Fruit fly (Drosophila melanogaster) whole organism, wandering third instar larva: ENCODE measurements around the gene Pxd.
A peak's percentile ranks its signal among the peaks of the same experiment; 100 is the strongest.

Source experiments
- Abd-B ChIP-seq: fragments of >200 bp; optimal IDR thresholded peaks from 2 replicates; lab custom pipeline; 2017; ENCODE audit warnings: missing biosample characterization, missing genetic modification characterization
- CG32264 ChIP-seq: fragments of 200-800 bp; sonication (Bioruptor generic); optimal IDR thresholded peaks from 2 replicates; lab custom pipeline; 2016; ENCODE audit warnings: missing biosample characterization, missing genetic modification characterization
- CG9705 ChIP-seq: fragments of 200-800 bp; sonication (Bioruptor generic); optimal IDR thresholded peaks from 2 replicates; lab custom pipeline; 2018; ENCODE audit warnings: missing biosample characterization, mild to moderate bottlenecking, missing genetic modification characterization
- CrebA ChIP-seq: fragments of 200-800 bp; sonication (Bioruptor generic); optimal IDR thresholded peaks from 2 replicates; lab custom pipeline; 2016; ENCODE audit warnings: missing biosample characterization, mild to moderate bottlenecking, missing genetic modification characterization, borderline replicate concordance
- Dfd ChIP-seq: fragments of >200 bp; optimal IDR thresholded peaks from 2 replicates; lab custom pipeline; 2017; ENCODE audit warnings: missing biosample characterization, missing genetic modification characterization
- Dif ChIP-seq: fragments of 200-275, 200-300 bp; sonication (Bioruptor generic); optimal IDR thresholded peaks from 2 replicates; lab custom pipeline; 2018; ENCODE audit warnings: missing biosample characterization, missing genetic modification characterization; ENCODE audit not compliant: partially characterized antibody
- GATAd ChIP-seq: sonication (Bioruptor generic); optimal IDR thresholded peaks from 2 replicates; lab custom pipeline; 2016; ENCODE audit warnings: missing biosample characterization, missing genetic modification characterization
- HLH106 ChIP-seq: fragments of 200-800 bp; optimal IDR thresholded peaks from 3 replicates; lab custom pipeline; 2019; ENCODE audit warnings: missing biosample characterization, mild to moderate bottlenecking, missing genetic modification characterization, moderate library complexity
- Hnf4 ChIP-seq: fragments of 200-800 bp; sonication (Bioruptor generic); optimal IDR thresholded peaks from 2 replicates; lab custom pipeline; 2016; ENCODE audit warnings: missing biosample characterization, mild to moderate bottlenecking, missing genetic modification characterization
- Hr78 ChIP-seq: fragments of >200 bp; optimal IDR thresholded peaks from 2 replicates; lab custom pipeline; 2017; ENCODE audit warnings: missing biosample characterization, missing genetic modification characterization
- Hr83 ChIP-seq: fragments of 200-300 bp; sonication (Bioruptor generic); optimal IDR thresholded peaks from 2 replicates; lab custom pipeline; 2016; ENCODE audit warnings: missing biosample characterization, mild to moderate bottlenecking, missing genetic modification characterization, moderate library complexity; ENCODE audit not compliant: poor library complexity, severe bottlenecking
- Jra ChIP-seq: sonication (Bioruptor generic); optimal IDR thresholded peaks from 2 replicates; lab custom pipeline; 2016; ENCODE audit warnings: missing biosample characterization, missing genetic modification characterization
- Mio ChIP-seq: sonication (Bioruptor generic); optimal IDR thresholded peaks from 2 replicates; lab custom pipeline; 2016; ENCODE audit warnings: missing biosample characterization, missing genetic modification characterization
- Myc ChIP-seq: fragments of >200 bp; optimal IDR thresholded peaks from 2 replicates; lab custom pipeline; 2017
- N ChIP-seq: fragments of >200 bp; optimal IDR thresholded peaks from 2 replicates; lab custom pipeline; 2018; ENCODE audit warnings: missing biosample characterization, missing external identifiers, missing genetic modification characterization
- OdsH ChIP-seq: fragments of 200-800 bp; sonication (Bioruptor generic); optimal IDR thresholded peaks from 2 replicates; lab custom pipeline; 2016; ENCODE audit warnings: missing biosample characterization, mild to moderate bottlenecking, missing genetic modification characterization
- Rel ChIP-seq, 2 experiments: fragments of 200-800 bp; sonication (Bioruptor generic) in 1 of 2; optimal IDR thresholded peaks; 2 replicates in 1 of 2; 3 replicates in 1 of 2; lab custom pipeline; 2016 to 2019; ENCODE audit warnings: mild to moderate bottlenecking in 2 of 2, missing biosample characterization in 2 of 2, missing genetic modification characterization in 2 of 2, moderate library complexity in 1 of 2
- Sp1 ChIP-seq: fragments of 200-800 bp; sonication (Bioruptor generic); optimal IDR thresholded peaks from 3 replicates; lab custom pipeline; 2019; ENCODE audit warnings: missing biosample characterization, mild to moderate bottlenecking, missing genetic modification characterization, moderate library complexity
- Vsx2 ChIP-seq: fragments of 200-300, 225-300 bp; sonication (Bioruptor generic); optimal IDR thresholded peaks from 2 replicates; lab custom pipeline; 2018; ENCODE audit warnings: missing biosample characterization, missing genetic modification characterization; ENCODE audit not compliant: partially characterized antibody
- br ChIP-seq: fragments of 200-800 bp; sonication (Bioruptor generic); optimal IDR thresholded peaks from 2 replicates; lab custom pipeline; 2016; ENCODE audit warnings: missing biosample characterization, missing genetic modification characterization
- brk ChIP-seq: fragments of 200-800 bp; sonication (Bioruptor generic); optimal IDR thresholded peaks from 2 replicates; lab custom pipeline; 2016; ENCODE audit warnings: missing biosample characterization, mild to moderate bottlenecking, missing genetic modification characterization
- dl ChIP-seq, 2 experiments: fragments of 175-275, 200-275 bp in 1 of 2; fragments of 200-275 bp in 1 of 2; sonication (Bioruptor generic); optimal IDR thresholded peaks; lab custom pipeline; 2018; ENCODE audit warnings: mild to moderate bottlenecking in 2 of 2, missing biosample characterization in 2 of 2, missing genetic modification characterization in 2 of 2, moderate library complexity in 2 of 2; ENCODE audit not compliant: partially characterized antibody in 2 of 2, insufficient read depth in 1 of 2
- dmrt93B ChIP-seq: fragments of 200-800 bp; sonication (Bioruptor generic); optimal IDR thresholded peaks from 2 replicates; lab custom pipeline; 2018; ENCODE audit warnings: missing biosample characterization, mild to moderate bottlenecking, missing genetic modification characterization
- dsf ChIP-seq: sonication (Bioruptor generic); optimal IDR thresholded peaks from 2 replicates; lab custom pipeline; 2016; ENCODE audit warnings: missing biosample characterization, missing genetic modification characterization, borderline replicate concordance
- ey ChIP-seq: fragments of 200-800 bp; sonication (Bioruptor generic); optimal IDR thresholded peaks from 2 replicates; lab custom pipeline; 2016; ENCODE audit warnings: missing biosample characterization, missing genetic modification characterization
- foxo ChIP-seq, 2 experiments: fragments of 200-800 bp; sonication (Bioruptor generic); optimal IDR thresholded peaks; 2 replicates in 1 of 2; 3 replicates in 1 of 2; lab custom pipeline; 2016 to 2017; ENCODE audit warnings: missing biosample characterization in 2 of 2, missing genetic modification characterization in 2 of 2
- fru ChIP-seq: fragments of 200-800 bp; sonication (Bioruptor generic); optimal IDR thresholded peaks from 3 replicates; lab custom pipeline; 2016; ENCODE audit warnings: missing biosample characterization, mild to moderate bottlenecking, missing genetic modification characterization
- h ChIP-seq: fragments of 200-800 bp; sonication (Bioruptor generic); optimal IDR thresholded peaks from 3 replicates; lab custom pipeline; 2016; ENCODE audit warnings: missing biosample characterization, mild to moderate bottlenecking, missing genetic modification characterization
- jim ChIP-seq: fragments of 175-275, 200-325 bp; sonication (Bioruptor generic); optimal IDR thresholded peaks from 2 replicates; lab custom pipeline; 2016; ENCODE audit warnings: missing biosample characterization, mild to moderate bottlenecking, missing genetic modification characterization
- lola ChIP-seq: fragments of >200 bp; optimal IDR thresholded peaks from 2 replicates; lab custom pipeline; 2017; ENCODE audit warnings: missing biosample characterization, missing genetic modification characterization
- pan ChIP-seq: fragments of >200 bp; optimal IDR thresholded peaks from 2 replicates; lab custom pipeline; 2017
- psq ChIP-seq: fragments of 200-800 bp; sonication (Bioruptor generic); optimal IDR thresholded peaks from 3 replicates; lab custom pipeline; 2017; ENCODE audit warnings: missing biosample characterization, mild to moderate bottlenecking, missing genetic modification characterization, moderate library complexity
- rgr ChIP-seq: fragments of 200-800 bp; sonication (Bioruptor generic); optimal IDR thresholded peaks from 3 replicates; lab custom pipeline; 2016; ENCODE audit warnings: missing biosample characterization, mild to moderate bottlenecking, missing genetic modification characterization
- sage ChIP-seq: fragments of 200-800 bp; sonication (Bioruptor generic); optimal IDR thresholded peaks from 2 replicates; lab custom pipeline; 2016; ENCODE audit warnings: missing biosample characterization, mild to moderate bottlenecking, missing genetic modification characterization
- sv ChIP-seq: fragments of 200-800 bp; sonication (Bioruptor generic); optimal IDR thresholded peaks from 3 replicates; lab custom pipeline; 2016; ENCODE audit warnings: missing biosample characterization, missing genetic modification characterization
- tai ChIP-seq: sonication (Bioruptor generic); optimal IDR thresholded peaks from 2 replicates; lab custom pipeline; 2016; ENCODE audit warnings: missing biosample characterization, missing genetic modification characterization
- usp ChIP-seq: fragments of >200 bp; optimal IDR thresholded peaks from 2 replicates; lab custom pipeline; 2017; ENCODE audit warnings: missing biosample characterization, missing genetic modification characterization
- woc ChIP-seq: sonication (Bioruptor generic); optimal IDR thresholded peaks from 2 replicates; lab custom pipeline; 2016; ENCODE audit warnings: missing biosample characterization, mild to moderate bottlenecking, missing genetic modification characterization

Pxd gene

dm6 chr3R:16982108-16982707 lies 32.2 kb upstream of the Pxd start, which contains the start of gene AhcyL2:
TSS of gene AhcyL2 (minus strand) at chr3R:16982158.
- TF ChIP-seq Dif (GFP tag; lab: Kevin White, UChicago) = no peak
- TF ChIP-seq CG9705 (GFP tag; lab: Kevin White, UChicago) = no peak
- TF ChIP-seq tai (GFP tag; lab: Kevin White, UChicago) = no peak
- TF ChIP-seq Hr78 (GFP tag; lab: Kevin White, UChicago) = no peak
- no peak for TF ChIP-seq N (GFP tag; lab: Kevin White, UChicago)
- TF ChIP-seq Sp1 (GFP tag; lab: Kevin White, UChicago) = peak; percentile 45
- peak in 1 of 2 experiments; percentile 45 for TF ChIP-seq dl (GFP tag; optimal IDR thresholded peaks at IDR 0.05; lab: Kevin White, UChicago; ENCODE audit: insufficient read depth in 1 of 2, partially characterized antibody in 2 of 2)
- TF ChIP-seq foxo (GFP tag; optimal IDR thresholded peaks at IDR 0.05; lab: Kevin White, UChicago) = peak in 1 of 2 experiments; percentile 15
- no peak for TF ChIP-seq Abd-B
- TF ChIP-seq Vsx2 = no peak
- TF ChIP-seq Hnf4 (GFP tag; lab: Kevin White, UChicago) = no peak
- no peak for TF ChIP-seq GATAd (GFP tag; lab: Kevin White, UChicago)
- peak; percentile 8 for TF ChIP-seq Hr83 (GFP tag; lab: Kevin White, UChicago)
- no peak for TF ChIP-seq pan (lab: Kevin White, UChicago)
- no peak for TF ChIP-seq OdsH (GFP tag; lab: Kevin White, UChicago)
- TF ChIP-seq br (GFP tag; lab: Kevin White, UChicago) = peak; percentile 11
- TF ChIP-seq woc (GFP tag; lab: Kevin White, UChicago) = no peak
- no peak for TF ChIP-seq usp (GFP tag; lab: Kevin White, UChicago)
- no peak for TF ChIP-seq sage (GFP tag; lab: Kevin White, UChicago)
- peak; percentile 82 for TF ChIP-seq h (GFP tag; lab: Kevin White, UChicago)
- TF ChIP-seq Rel (GFP tag; optimal IDR thresholded peaks at IDR 0.05; lab: Kevin White, UChicago) = no peak
- TF ChIP-seq Rel (tag; optimal IDR thresholded peaks at IDR 0.05; lab: Kevin White, UChicago) = peak; percentile 84
- TF ChIP-seq fru (GFP tag; lab: Kevin White, UChicago) = no peak
- TF ChIP-seq ey (GFP tag; lab: Kevin White, UChicago) = no peak
- TF ChIP-seq HLH106 (tag; lab: Kevin White, UChicago) = no peak
- peak; percentile 10 for TF ChIP-seq psq
- no peak for TF ChIP-seq dmrt93B
- TF ChIP-seq CrebA (GFP tag; lab: Kevin White, UChicago) = no peak
- no peak for TF ChIP-seq CG32264 (GFP tag; lab: Kevin White, UChicago)
- TF ChIP-seq dsf (GFP tag; lab: Kevin White, UChicago) = no peak
- no peak for TF ChIP-seq Dfd (GFP tag; lab: Kevin White, UChicago)
- TF ChIP-seq Jra (GFP tag; lab: Kevin White, UChicago) = peak; percentile 19
- no peak for TF ChIP-seq jim (GFP tag; lab: Kevin White, UChicago)
- peak; percentile 79 for TF ChIP-seq brk (GFP tag; lab: Kevin White, UChicago)
- no peak for TF ChIP-seq rgr (GFP tag; lab: Kevin White, UChicago)
- TF ChIP-seq sv (GFP tag; lab: Kevin White, UChicago) = no peak
- TF ChIP-seq lola (GFP tag; lab: Kevin White, UChicago) = no peak
- TF ChIP-seq Mio (GFP tag; lab: Kevin White, UChicago) = no peak
- no peak for TF ChIP-seq Myc (lab: Kevin White, UChicago)
- TF ChIP-seq, all 38 proteins: peak for 10

DNA sequence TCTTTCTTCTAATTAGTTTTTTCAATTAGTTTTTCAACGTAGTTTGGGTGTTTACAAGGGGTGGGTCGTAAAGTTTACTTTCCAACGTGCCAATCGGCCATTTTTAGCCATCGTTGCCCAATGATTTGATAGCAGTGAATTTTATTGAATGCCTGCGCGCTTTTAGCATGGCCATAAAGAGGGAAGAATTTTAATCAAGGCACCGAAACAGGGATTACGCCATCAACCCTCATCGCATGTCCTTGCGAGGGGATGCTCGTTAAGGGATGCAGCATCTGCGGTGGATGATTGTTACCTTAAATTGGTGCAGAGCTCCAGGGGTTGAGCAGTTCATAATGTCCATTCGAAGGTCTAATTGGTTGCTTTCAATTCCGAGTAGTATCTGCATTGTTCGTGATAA lies 31.4 kb upstream of the Pxd start:
- TF ChIP-seq br (GFP tag; lab: Kevin White, UChicago) (no peak), Hr78 (GFP tag; lab: Kevin White, UChicago) (no peak), Dfd (GFP tag; lab: Kevin White, UChicago) (no peak), foxo (GFP tag; optimal IDR thresholded peaks at IDR 0.05; lab: Kevin White, UChicago) (no peak), pan (lab: Kevin White, UChicago) (no peak), CG9705 (GFP tag; lab: Kevin White, UChicago) (no peak), Dif (GFP tag; lab: Kevin White, UChicago) (no peak), dsf (GFP tag; lab: Kevin White, UChicago) (no peak), Jra (GFP tag; lab: Kevin White, UChicago) (no peak), dmrt93B (no peak), h (GFP tag; lab: Kevin White, UChicago) (no peak), Sp1 (GFP tag; lab: Kevin White, UChicago) (no peak), ey (GFP tag; lab: Kevin White, UChicago) (no peak), sage (GFP tag; lab: Kevin White, UChicago) (no peak), lola (GFP tag; lab: Kevin White, UChicago) (no peak), HLH106 (tag; lab: Kevin White, UChicago) (no peak), N (GFP tag; lab: Kevin White, UChicago) (no peak), Vsx2 (no peak)
